Fruit fly (Drosophila melanogaster) whole organism, embryonic: ENCODE results near the gene Ser7.

Source experiments
- Ada2b ChIP-seq: fragments of 200-800 bp; sonication (Bioruptor generic); IDR thresholded peaks from 2 replicates; pipeline ENCODE4 v1.3.6; 2022; ENCODE audit warnings: missing biosample characterization, missing genetic modification characterization
- CG12155 ChIP-seq: fragments of 200-800 bp; sonication (Bioruptor generic); optimal IDR thresholded peaks from 3 replicates; lab custom pipeline; 2016; ENCODE audit warnings: missing biosample characterization, missing genetic modification characterization
- CG2116 ChIP-seq: fragments of 200-800 bp; sonication (Bioruptor generic); optimal IDR thresholded peaks from 3 replicates; lab custom pipeline; 2018; ENCODE audit warnings: missing biosample characterization, mild to moderate bottlenecking, missing genetic modification characterization
- CG43689 ChIP-seq: fragments of 200-800 bp; sonication (Bioruptor generic); IDR thresholded peaks from 2 replicates; pipeline ENCODE4 v1.3.6; 2022; ENCODE audit warnings: missing biosample characterization, missing genetic modification characterization
- CG6813 ChIP-seq: fragments of 200-800 bp; sonication (Bioruptor generic); optimal IDR thresholded peaks from 2 replicates; lab custom pipeline; 2017; ENCODE audit warnings: missing biosample characterization, missing genetic modification characterization, mild to moderate bottlenecking, moderate library complexity, missing genetic modification reagents
- CG8478 ChIP-seq: fragments of >200 bp; optimal IDR thresholded peaks from 2 replicates; lab custom pipeline; 2018
- Spps ChIP-seq: fragments of 200-800 bp; sonication (Bioruptor generic); optimal IDR thresholded peaks from 2 replicates; lab custom pipeline; 2018; ENCODE audit warnings: missing biosample characterization, mild to moderate bottlenecking, missing genetic modification characterization
- bbx ChIP-seq: fragments of 200-800 bp; sonication (Bioruptor generic); IDR thresholded peaks from 2 replicates; pipeline ENCODE4 v1.3.6; 2022; ENCODE audit warnings: missing biosample characterization, missing genetic modification characterization; ENCODE audit not compliant: partially characterized antibody
- bigmax ChIP-seq: fragments of 200-800 bp; sonication (Bioruptor generic); optimal IDR thresholded peaks from 2 replicates; lab custom pipeline; 2018; ENCODE audit warnings: missing biosample characterization, mild to moderate bottlenecking, missing genetic modification characterization
- pfk ChIP-seq: fragments of 200-800 bp; sonication (Bioruptor generic); optimal IDR thresholded peaks from 2 replicates; lab custom pipeline; 2018; ENCODE audit warnings: missing biosample characterization, mild to moderate bottlenecking, missing genetic modification characterization, moderate library complexity
- sob ChIP-seq: fragments of 200-800 bp; sonication (Bioruptor generic); IDR thresholded peaks from 2 replicates; pipeline ENCODE4 v1.3.6; 2022; ENCODE audit warnings: missing biosample characterization, missing genetic modification characterization
- stwl ChIP-seq: fragments of 200-800 bp; sonication (Bioruptor generic); optimal IDR thresholded peaks from 3 replicates; lab custom pipeline; 2018; ENCODE audit warnings: missing biosample characterization, mild to moderate bottlenecking, missing genetic modification characterization, moderate library complexity
- ttk ChIP-seq: fragments of 200-800 bp; sonication (Bioruptor generic); IDR thresholded peaks from 2 replicates; pipeline ENCODE4 v2.1.2; 2022; ENCODE audit warnings: missing biosample characterization, missing genetic modification characterization

- TF ChIP-seq CG12155 (GFP tag; lab: Kevin White, UChicago) (no peak), CG6813 (no peak), CG8478 (lab: Kevin White, UChicago) (no peak), pfk (GFP tag; lab: Kevin White, UChicago) (no peak), Ada2b (GFP tag; lab: Robert Waterston, UW) (no peak), Spps (tag; lab: Kevin White, UChicago) (no peak), CG2116 (GFP tag; lab: Kevin White, UChicago) (no peak), stwl (no peak), ttk (GFP tag; lab: Robert Waterston, UW) (no peak), sob (GFP tag; lab: Robert Waterston, UW) (0 out of 2 replicates have a peak, but pooled peaks have one; percentile 38), bigmax (GFP tag; lab: Kevin White, UChicago) (no peak), bbx (GFP tag; lab: Robert Waterston, UW) (no peak), CG43689 (GFP tag; lab: Robert Waterston, UW) (no peak)
Measured at dm6 chrX:9871632-9872031, 6.6 kb downstream of the Ser7 start, which contains the start of gene CG45061.
